Worm (Caenorhabditis elegans): ENCODE measurements around the gene T27D12.6.

DNA sequence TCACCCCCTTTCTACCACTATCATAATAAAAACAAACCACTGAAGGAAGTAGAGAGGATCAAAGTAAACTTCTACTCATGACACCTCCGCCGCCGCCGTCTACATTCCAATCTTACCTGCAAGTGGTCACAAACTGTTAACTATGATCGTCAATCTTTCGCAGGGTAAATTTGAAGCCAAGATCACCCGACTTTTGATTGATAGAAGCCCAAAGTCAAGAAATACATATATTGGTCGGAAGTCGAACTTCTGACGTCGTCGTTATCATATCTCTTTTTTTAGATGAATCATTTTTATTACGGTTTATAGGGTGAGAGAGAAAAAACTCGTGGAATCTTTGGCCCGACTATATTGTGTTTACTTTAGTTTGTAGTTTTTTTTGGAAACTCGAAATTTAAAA is 3.0 kb downstream of the T27D12.6 start:
- TF ChIP-seq fax-1 (tag; optimal IDR thresholded peaks at IDR 0.05) (no peak), fkh-6 (tag; optimal IDR thresholded peaks at IDR 0.05) (no peak)

Measured in whole organism, late embryonic.